Worm (Caenorhabditis elegans) whole organism, L1 larva: ENCODE results near the gene lron-3.

ENCODE experiments used
- ama-1 ChIP-seq: fragments of 150-350 bp; optimal IDR thresholded peaks from 2 replicates; lab custom pipeline; 2014
- blmp-1 ChIP-seq: fragments of 150-350 bp; optimal IDR thresholded peaks from 2 replicates; lab custom pipeline; 2014; ENCODE audit warnings: missing biosample characterization, missing genetic modification characterization
- ceh-82 ChIP-seq, 3 experiments: fragments of 150-350 bp in 1 of 3; sonication (generic microtip) in 2 of 3; optimal IDR thresholded peaks; 2 replicates each; lab custom pipeline; 2014 to 2017; ENCODE audit warnings: missing biosample characterization in 3 of 3, missing genetic modification characterization in 3 of 3
- hlh-17 ChIP-seq: fragments of 200-800 bp; sonication (Bioruptor generic); optimal IDR thresholded peaks from 2 replicates; lab custom pipeline; 2018; ENCODE audit warnings: missing genetic modification characterization, mild to moderate bottlenecking, missing compliant biosample characterization, moderate library complexity, borderline replicate concordance
- isw-1 ChIP-seq: fragments of 200-800 bp; sonication (Bioruptor generic); IDR thresholded peaks from 2 replicates; pipeline ENCODE4 v1.3.6; 2022; ENCODE audit warnings: missing genetic modification characterization, missing compliant biosample characterization
- lin-14 ChIP-seq: fragments of 200-800 bp; sonication (Bioruptor generic); optimal IDR thresholded peaks from 2 replicates; lab custom pipeline; 2018; ENCODE audit warnings: mild to moderate bottlenecking, missing genetic modification characterization, moderate library complexity, missing compliant biosample characterization
- lin-15B ChIP-seq: fragments of 150-350 bp; sonication (generic microtip); optimal IDR thresholded peaks from 3 replicates; lab custom pipeline; 2014; ENCODE audit warnings: missing biosample characterization, missing genetic modification characterization
- lin-39 ChIP-seq: fragments of 150-350 bp; optimal IDR thresholded peaks from 2 replicates; lab custom pipeline; 2014; ENCODE audit warnings: missing biosample characterization, missing genetic modification reagents, missing genetic modification characterization
- nhr-11 ChIP-seq: fragments of 150-350 bp; optimal IDR thresholded peaks from 2 replicates; lab custom pipeline; 2014; ENCODE audit warnings: missing biosample characterization, missing genetic modification characterization
- skn-1 ChIP-seq: fragments of 150-350 bp; optimal IDR thresholded peaks from 2 replicates; lab custom pipeline; 2014; ENCODE audit warnings: missing biosample characterization, missing genetic modification characterization
- snpc-4 ChIP-seq: fragments of 150-350 bp; optimal IDR thresholded peaks from 2 replicates; lab custom pipeline; 2014; ENCODE audit warnings: missing biosample characterization, missing genetic modification characterization
- sptf-1 ChIP-seq: fragments of 150-350 bp; optimal IDR thresholded peaks from 2 replicates; lab custom pipeline; 2014; ENCODE audit warnings: missing biosample characterization, missing genetic modification characterization
- ztf-11 ChIP-seq, 2 experiments: sonication (generic microtip); optimal IDR thresholded peaks; 2 replicates each; lab custom pipeline; 2016 to 2017; ENCODE audit warnings: missing genetic modification characterization in 2 of 2, missing biosample characterization in 1 of 2, missing compliant biosample characterization in 1 of 2
- ztf-4 ChIP-seq: fragments of 150-350 bp; optimal IDR thresholded peaks from 2 replicates; lab custom pipeline; 2014; ENCODE audit warnings: missing biosample characterization, missing genetic modification characterization

DNA sequence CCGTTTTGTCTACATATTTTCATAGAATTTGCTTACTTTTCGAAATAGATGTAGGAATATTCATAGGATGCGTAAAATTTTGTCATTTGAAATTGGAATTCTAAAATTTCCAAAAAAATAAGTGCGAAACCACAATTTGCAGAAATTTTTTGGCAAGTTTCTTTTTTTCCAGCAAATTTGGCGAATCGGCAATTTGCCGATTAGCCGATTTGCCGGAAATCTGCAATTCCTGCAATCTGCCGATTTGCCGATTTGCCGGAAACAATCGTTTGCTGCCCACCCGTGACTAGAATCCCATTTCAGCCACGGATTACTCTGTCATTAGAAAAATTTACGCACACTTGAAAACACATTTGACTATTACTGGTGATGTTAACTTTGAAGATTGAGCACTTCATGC, 46.5 kb upstream of the lron-3 start:
- no peak for TF ChIP-seq snpc-4 (tag; lab: Kevin White, UChicago)
- no peak for TF ChIP-seq isw-1 (GFP tag; lab: Robert Waterston, UW)
- TF ChIP-seq hlh-17 (GFP tag; lab: Kevin White, UChicago), result no peak
- TF ChIP-seq ztf-4 (tag; lab: Kevin White, UChicago), result no peak
- no peak for TF ChIP-seq skn-1
- no peak for TF ChIP-seq lin-39 (tag; lab: Kevin White, UChicago)
- TF ChIP-seq lin-15B (tag; lab: Kevin White, UChicago), result no peak
- no peak for TF ChIP-seq ztf-11 (tag; optimal IDR thresholded peaks at IDR 0.05; lab: Kevin White, UChicago)
- no peak for TF ChIP-seq lin-14 (GFP tag; lab: Kevin White, UChicago)
- TF ChIP-seq blmp-1, result no peak
- no peak for TF ChIP-seq nhr-11 (tag; lab: Kevin White, UChicago)
- no peak for TF ChIP-seq ama-1 (lab: Kevin White, UChicago)
- TF ChIP-seq sptf-1 (tag; lab: Kevin White, UChicago), result no peak
- no peak for TF ChIP-seq ceh-82 (tag; optimal IDR thresholded peaks at IDR 0.05; lab: Kevin White, UChicago)
